Fruit fly (Drosophila melanogaster): ENCODE data around the gene t-cup.
A peak's percentile ranks its signal among the peaks of the same experiment; 100 is the strongest.

The t-cup gene

dm6 chr2L:12497283-12498265, at the start of gene t-cup (continued):
- TF ChIP-seq eve (GFP tag; optimal IDR thresholded peaks at IDR 0.05) (peak in 1 of 2 experiments; percentile 33), CG5953 (GFP tag; IDR thresholded peaks at IDR 0.05) (0 out of 2 replicates have a peak, but pooled peaks have one; percentile 50), CG10321 (GFP tag; IDR thresholded peaks at IDR 0.05) (peak; percentile 44; the same call in 1 of the 2 replicates), CG10209 (GFP tag; optimal IDR thresholded peaks at IDR 0.05) (peak; percentile 87), CG2678 (tag; optimal IDR thresholded peaks at IDR 0.05) (peak; percentile 82), tup (GFP tag; optimal IDR thresholded peaks at IDR 0.05) (peak; percentile 28), Taf1 (GFP tag; IDR thresholded peaks at IDR 0.05) (no peak), NFAT (GFP tag; IDR thresholded peaks at IDR 0.05) (peak; percentile 66; the same call in 1 of the 2 replicates), pita (GFP tag; optimal IDR thresholded peaks at IDR 0.05) (no peak), ttk (GFP tag; IDR thresholded peaks at IDR 0.05) (no peak), CG2889 (GFP tag; IDR thresholded peaks at IDR 0.05) (no peak), pnt (GFP tag; optimal IDR thresholded peaks at IDR 0.05) (peak; percentile 12), CG9215 (GFP tag; IDR thresholded peaks at IDR 0.05) (no peak), Ssrp (tag; optimal IDR thresholded peaks at IDR 0.05) (no peak), Spps (tag; optimal IDR thresholded peaks at IDR 0.05) (peak; percentile 44), Bgb (GFP tag; IDR thresholded peaks at IDR 0.05; ENCODE audit: partially characterized antibody) (peak; percentile 19; the same call in 1 of the 2 replicates), CG4617 (GFP tag; optimal IDR thresholded peaks at IDR 0.05; ENCODE audit: borderline replicate concordance) (no peak), corto (GFP tag; optimal IDR thresholded peaks at IDR 0.05) (peak; percentile 62), pb (GFP tag; optimal IDR thresholded peaks at IDR 0.05) (peak; percentile 19), HLH3B (GFP tag; IDR thresholded peaks at IDR 0.05) (peak; percentile 50; the same call in 1 of the 2 replicates), CG3838 (GFP tag; optimal IDR thresholded peaks at IDR 0.05) (peak; percentile 81), CG10366 (GFP tag; IDR thresholded peaks at IDR 0.05) (peak; percentile 75), CG10543 (GFP tag; optimal IDR thresholded peaks at IDR 0.05) (peak; percentile 95), CG1024 (GFP tag; IDR thresholded peaks at IDR 0.05) (peak; percentile 57; the same call in 1 of the 2 replicates), Nf-YC (tag; optimal IDR thresholded peaks at IDR 0.05) (peak; percentile 58), CrebB (tag; optimal IDR thresholded peaks at IDR 0.05) (peak; percentile 87), CG9817 (tag; optimal IDR thresholded peaks at IDR 0.05) (peak; percentile 54), CG13123 (GFP tag; optimal IDR thresholded peaks at IDR 0.05) (peak; percentile 53), aop (GFP tag; IDR thresholded peaks at IDR 0.05) (no peak), Oaz (GFP tag; IDR thresholded peaks at IDR 0.05) (no peak), CG15514 (GFP tag; optimal IDR thresholded peaks at IDR 0.05) (peak; percentile 89), Fer3 (tag; optimal IDR thresholded peaks at IDR 0.05) (peak; percentile 73), Usf (GFP tag; optimal IDR thresholded peaks at IDR 0.05) (no peak), shn (GFP tag; optimal IDR thresholded peaks at IDR 0.05) (peak; percentile 35), tna (GFP tag; IDR thresholded peaks at IDR 0.05; ENCODE audit: partially characterized antibody) (peak; percentile 34; the same call in 1 of the 2 replicates), D19B (GFP tag; optimal IDR thresholded peaks at IDR 0.05) (peak; percentile 50), CG17829 (tag; optimal IDR thresholded peaks at IDR 0.05) (peak; percentile 19), pros (GFP tag; optimal IDR thresholded peaks at IDR 0.05) (no peak), Mad (GFP tag; optimal IDR thresholded peaks at IDR 0.05) (peak; percentile 70), dmrt11E (tag; optimal IDR thresholded peaks at IDR 0.05) (peak; percentile 49), Deaf1 (tag; optimal IDR thresholded peaks at IDR 0.05) (peak; percentile 60), danr (GFP tag; IDR thresholded peaks at IDR 0.05) (no peak; the same call in 1 of the 2 replicates), nmo (GFP tag; optimal IDR thresholded peaks at IDR 0.05) (peak; percentile 22), CTCF (GFP tag; optimal IDR thresholded peaks at IDR 0.05) (peak; percentile 27), Doc2 (GFP tag; IDR thresholded peaks at IDR 0.05) (no peak), CG5245 (GFP tag; optimal IDR thresholded peaks at IDR 0.05) (peak; percentile 33), CG4404 (GFP tag; IDR thresholded peaks at IDR 0.05) (no peak), sens (GFP tag) (peak; percentile 92), CG7745 (tag; optimal IDR thresholded peaks at IDR 0.05) (peak; percentile 29)
